ENCODE assay signal across 2 fruit fly cellular contexts in the genomic region with DNA sequence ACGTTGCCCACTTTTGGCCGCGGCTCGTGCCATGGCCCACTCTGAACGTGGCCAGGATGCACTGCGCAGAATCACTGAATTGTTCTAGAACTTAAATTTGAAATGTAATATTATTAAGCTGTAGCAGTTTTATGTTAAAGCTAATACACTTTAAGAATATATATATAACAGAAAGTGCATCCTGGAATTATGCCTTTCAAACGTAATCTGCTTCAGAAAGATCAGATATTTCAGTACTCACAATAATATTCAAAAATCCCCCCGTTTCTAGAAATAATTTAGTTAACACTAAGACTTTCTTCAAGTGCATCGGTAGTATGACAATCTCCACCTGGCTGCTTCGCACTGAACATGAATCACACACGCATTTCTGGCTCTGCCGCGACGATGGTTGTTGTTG.
A peak's percentile ranks its signal among the peaks of the same experiment; 100 is the strongest.
TF ChIP-seq lines count a peak whose summit lies in the region.

No protein-coding gene starts in this region.

TF ChIP-seq in whole organism, embryonic, 481 proteins besides CTCF, POLR2A, EP300 and RAD21 (continued from another document):
- TF ChIP-seq CG30403 (GFP tag; optimal IDR thresholded peaks at IDR 0.05; lab: Kevin White, UChicago) = peak; percentile 13
- TF ChIP-seq pan (optimal IDR thresholded peaks at IDR 0.05; lab: Kevin White, UChicago) = no peak
- TF ChIP-seq pan (GFP tag; optimal IDR thresholded peaks at IDR 0.05 in 1 of 2, IDR thresholded peaks at IDR 0.05 in 1 of 2) = no peak
- TF ChIP-seq Ssrp (tag; optimal IDR thresholded peaks at IDR 0.05; lab: Kevin White, UChicago) = peak; percentile 27
- TF ChIP-seq grau (tag; optimal IDR thresholded peaks at IDR 0.05; lab: Kevin White, UChicago) = peak; percentile 21
- no peak for TF ChIP-seq Dfd (GFP tag; optimal IDR thresholded peaks at IDR 0.05; lab: Kevin White, UChicago)
- TF ChIP-seq CG31388 (GFP tag; optimal IDR thresholded peaks at IDR 0.05; lab: Kevin White, UChicago) = no peak
- TF ChIP-seq Ptx1 (GFP tag; IDR thresholded peaks at IDR 0.05; lab: Robert Waterston, UW) = no peak; the same call in 1 of the 2 replicates
- no peak for TF ChIP-seq btn (GFP tag; optimal IDR thresholded peaks at IDR 0.05; lab: Kevin White, UChicago)
- no peak for TF ChIP-seq sc (optimal IDR thresholded peaks at IDR 0.05; lab: Kevin White, UChicago)
- TF ChIP-seq sc (GFP tag; optimal IDR thresholded peaks at IDR 0.05; lab: Kevin White, UChicago) = peak; percentile 9
- TF ChIP-seq lmd (GFP tag; IDR thresholded peaks at IDR 0.05; lab: Robert Waterston, UW) = 0 out of 2 replicates have a peak, but pooled peaks have one; percentile 33
- TF ChIP-seq Xbp1 (GFP tag; optimal IDR thresholded peaks at IDR 0.05; lab: Kevin White, UChicago) = peak; percentile 5
- TF ChIP-seq CG9797 (GFP tag; optimal IDR thresholded peaks at IDR 0.05; lab: Kevin White, UChicago) = no peak
- TF ChIP-seq tio (GFP tag; optimal IDR thresholded peaks at IDR 0.05; lab: Kevin White, UChicago) = peak; percentile 48
- TF ChIP-seq pfk (GFP tag; optimal IDR thresholded peaks at IDR 0.05; lab: Kevin White, UChicago) = no peak
- TF ChIP-seq Drgx (GFP tag; IDR thresholded peaks at IDR 0.05; lab: Robert Waterston, UW) = peak; percentile 81
- TF ChIP-seq CG7928 (GFP tag; optimal IDR thresholded peaks at IDR 0.05; lab: Kevin White, UChicago) = no peak
- no peak for TF ChIP-seq Sin3A (optimal IDR thresholded peaks at IDR 0.05; lab: Kevin White, UChicago)
- no peak for TF ChIP-seq Asciz (GFP tag; optimal IDR thresholded peaks at IDR 0.05; lab: Kevin White, UChicago)
- peak; percentile 49 to 67 for TF ChIP-seq bsh (GFP tag; optimal IDR thresholded peaks at IDR 0.05; lab: Kevin White, UChicago)
- no peak for TF ChIP-seq p53 (GFP tag; optimal IDR thresholded peaks at IDR 0.05; lab: Kevin White, UChicago)
- TF ChIP-seq CG12391 (tag; optimal IDR thresholded peaks at IDR 0.05; lab: Kevin White, UChicago) = peak; percentile 25

TF ChIP-seq in whole organism, prepupa, 60 proteins besides CTCF, POLR2A, EP300 and RAD21 (continued from another document):
- TF ChIP-seq Smox (GFP tag; optimal IDR thresholded peaks at IDR 0.05; lab: Kevin White, UChicago) = peak; percentile 28
- peak; percentile 93 for TF ChIP-seq CG32006 (GFP tag; optimal IDR thresholded peaks at IDR 0.05; lab: Kevin White, UChicago)
- peak; percentile 81 for TF ChIP-seq net (GFP tag; optimal IDR thresholded peaks at IDR 0.05; lab: Kevin White, UChicago)
- peak; percentile 62 for TF ChIP-seq Gug (GFP tag; IDR thresholded peaks at IDR 0.05; lab: Robert Waterston, UW)
- no peak for TF ChIP-seq CG8319 (GFP tag; optimal IDR thresholded peaks at IDR 0.05; lab: Kevin White, UChicago)
- peak; percentile 92 for TF ChIP-seq CG8119 (GFP tag; IDR thresholded peaks at IDR 0.05; lab: Robert Waterston, UW)
- peak; percentile 33 for TF ChIP-seq Hr39 (GFP tag; optimal IDR thresholded peaks at IDR 0.05; lab: Kevin White, UChicago)
- no peak for TF ChIP-seq Ets21C (GFP tag; optimal IDR thresholded peaks at IDR 0.05; lab: Kevin White, UChicago)
- TF ChIP-seq Met (GFP tag; optimal IDR thresholded peaks at IDR 0.05; lab: Kevin White, UChicago) = peak; percentile 5
- no peak for TF ChIP-seq cyc (GFP tag; optimal IDR thresholded peaks at IDR 0.05; lab: Kevin White, UChicago)
- no peak for TF ChIP-seq Eip93F (GFP tag; optimal IDR thresholded peaks at IDR 0.05; lab: Kevin White, UChicago)
- no peak for TF ChIP-seq Blimp-1 (GFP tag; optimal IDR thresholded peaks at IDR 0.05; lab: Kevin White, UChicago)
- peak; percentile 50 for TF ChIP-seq CG3032 (tag; optimal IDR thresholded peaks at IDR 0.05; lab: Kevin White, UChicago)
- TF ChIP-seq CG11762 (GFP tag; optimal IDR thresholded peaks at IDR 0.05; lab: Kevin White, UChicago; ENCODE audit: insufficient read depth) = no peak
- peak; percentile 57 for TF ChIP-seq CG8632 (GFP tag; optimal IDR thresholded peaks at IDR 0.05; lab: Kevin White, UChicago)
- peak; percentile 68 for TF ChIP-seq Sox14 (GFP tag; optimal IDR thresholded peaks at IDR 0.05; lab: Kevin White, UChicago)
- peak; percentile 27 for TF ChIP-seq spab (GFP tag; optimal IDR thresholded peaks at IDR 0.05; lab: Kevin White, UChicago)
- TF ChIP-seq esn (GFP tag; optimal IDR thresholded peaks at IDR 0.05; lab: Kevin White, UChicago) = peak; percentile 39
- TF ChIP-seq Sox15 (GFP tag; optimal IDR thresholded peaks at IDR 0.05; lab: Kevin White, UChicago) = peak; percentile 27
- no peak for TF ChIP-seq ss (GFP tag; optimal IDR thresholded peaks at IDR 0.05; lab: Kevin White, UChicago)
- no peak for TF ChIP-seq dsx (GFP tag; optimal IDR thresholded peaks at IDR 0.05; lab: Kevin White, UChicago; ENCODE audit: poor library complexity, severe bottlenecking)
- TF ChIP-seq CG10669 (GFP tag; optimal IDR thresholded peaks at IDR 0.05; lab: Kevin White, UChicago) = peak; percentile 36
- TF ChIP-seq eg (GFP tag; IDR thresholded peaks at IDR 0.05; lab: Robert Waterston, UW) = peak; percentile 81
- TF ChIP-seq CG34406 (GFP tag; optimal IDR thresholded peaks at IDR 0.05; lab: Kevin White, UChicago) = peak; percentile 49
- TF ChIP-seq achi (GFP tag; optimal IDR thresholded peaks at IDR 0.05; lab: Kevin White, UChicago) = peak; percentile 78
- TF ChIP-seq fd85E (GFP tag; optimal IDR thresholded peaks at IDR 0.05; lab: Kevin White, UChicago) = no peak
- TF ChIP-seq acj6 (GFP tag; optimal IDR thresholded peaks at IDR 0.05; lab: Kevin White, UChicago) = peak; percentile 69
- TF ChIP-seq CG1621 (tag; optimal IDR thresholded peaks at IDR 0.05; lab: Kevin White, UChicago) = peak; percentile 58
- peak; percentile 30 for TF ChIP-seq svp (GFP tag; lab: Kevin White, UChicago)
